Fruit fly (Drosophila melanogaster) whole organism, pupa: ENCODE data around the gene CG1136.
A peak's percentile ranks its signal among the peaks of the same experiment; 100 is the strongest.

Experiments
- CG10348 ChIP-seq: fragments of 200-800 bp; sonication (Bioruptor generic); IDR thresholded peaks from 2 replicates; pipeline ENCODE4 v1.3.6; 2022; ENCODE audit warnings: missing biosample characterization, missing genetic modification characterization
- CG14655 ChIP-seq: fragments of 200-800 bp; sonication (Bioruptor generic); optimal IDR thresholded peaks from 3 replicates; lab custom pipeline; 2017; ENCODE audit warnings: mild to moderate bottlenecking, missing biosample characterization, missing genetic modification reagents, missing genetic modification characterization
- CG32121 ChIP-seq: fragments of 200-800 bp; sonication (Bioruptor generic); IDR thresholded peaks from 2 replicates; pipeline ENCODE4 v1.3.6; 2022; ENCODE audit warnings: missing biosample characterization, missing genetic modification characterization
- CG9948 ChIP-seq: fragments of 200-800 bp; sonication (Bioruptor generic); optimal IDR thresholded peaks from 2 replicates; lab custom pipeline; 2018; ENCODE audit warnings: missing biosample characterization, mild to moderate bottlenecking, missing genetic modification characterization, moderate library complexity
- EcR ChIP-seq: fragments of 200-800 bp; sonication (Bioruptor generic); optimal IDR thresholded peaks from 3 replicates; lab custom pipeline; 2019; ENCODE audit warnings: missing biosample characterization, missing genetic modification characterization, mild to moderate bottlenecking, moderate library complexity, missing genetic modification reagents
- Ets98B ChIP-seq: fragments of 200-800 bp; sonication (Bioruptor generic); IDR thresholded peaks from 2 replicates; pipeline ENCODE4 v1.3.6; 2022; ENCODE audit warnings: missing biosample characterization, missing genetic modification characterization
- Snoo ChIP-seq: fragments of 200-800 bp; sonication (Bioruptor generic); optimal IDR thresholded peaks from 3 replicates; lab custom pipeline; 2017; ENCODE audit warnings: missing biosample characterization, mild to moderate bottlenecking, missing genetic modification characterization, inconsistent platforms
- fd96Ca ChIP-seq: fragments of 200-800 bp; sonication (Bioruptor generic); IDR thresholded peaks from 3 replicates; pipeline ENCODE4 v1.3.6; 2022; ENCODE audit warnings: missing biosample characterization, missing genetic modification characterization
- rn ChIP-seq: fragments of 200-800 bp; sonication (Bioruptor generic); IDR thresholded peaks from 2 replicates; pipeline ENCODE4 v1.3.6; 2022; ENCODE audit warnings: missing biosample characterization, missing genetic modification characterization

- TF ChIP-seq CG32121 (GFP tag; lab: Robert Waterston, UW) = no peak
- TF ChIP-seq CG14655 (GFP tag; lab: Kevin White, UChicago) = no peak
- no peak for TF ChIP-seq Snoo (tag; lab: Kevin White, UChicago)
- no peak for TF ChIP-seq CG9948 (tag; lab: Kevin White, UChicago)
- no peak for TF ChIP-seq rn
- 0 out of 3 replicates have a peak, but pooled peaks have one; percentile 38 for TF ChIP-seq fd96Ca (GFP tag; lab: Robert Waterston, UW)
- TF ChIP-seq EcR (GFP tag; lab: Kevin White, UChicago) = no peak
- no peak for TF ChIP-seq CG10348 (GFP tag; lab: Robert Waterston, UW)
- no peak for TF ChIP-seq Ets98B (GFP tag; lab: Robert Waterston, UW)
These were observed 9.1 kb downstream of the CG1136 start for dm6 chr3L:4055438-4055962.
